Fruit fly (Drosophila melanogaster) whole organism, embryonic: ENCODE measurements around the gene Tg.

Experiments used
- Atf-2 ChIP-seq: fragments of 200-800 bp; sonication (Bioruptor generic); optimal IDR thresholded peaks from 2 replicates; lab custom pipeline; 2016; ENCODE audit warnings: missing biosample characterization, missing genetic modification characterization
- Atf6 ChIP-seq: fragments of 200-800 bp; sonication (Bioruptor generic); IDR thresholded peaks from 2 replicates; pipeline ENCODE4 v1.3.6; 2022; ENCODE audit warnings: missing biosample characterization, missing genetic modification characterization
- Bteb2 ChIP-seq: fragments of 200-800 bp; sonication (Bioruptor generic); optimal IDR thresholded peaks from 2 replicates; lab custom pipeline; 2016; ENCODE audit warnings: missing biosample characterization, missing genetic modification characterization
- CG10209 ChIP-seq: fragments of 200-800 bp; sonication (Bioruptor generic); optimal IDR thresholded peaks from 3 replicates; lab custom pipeline; 2017; ENCODE audit warnings: missing biosample characterization, mild to moderate bottlenecking, missing genetic modification characterization, missing genetic modification reagents
- CG11398 ChIP-seq: fragments of 200-800 bp; sonication (Bioruptor generic); optimal IDR thresholded peaks from 2 replicates; lab custom pipeline; 2016; ENCODE audit warnings: missing biosample characterization, missing genetic modification characterization
- CG11695 ChIP-seq: fragments of 200-800 bp; sonication (Bioruptor generic); IDR thresholded peaks from 3 replicates; pipeline ENCODE4 v1.3.6; 2022; ENCODE audit warnings: missing biosample characterization, missing genetic modification characterization
- CG12299 ChIP-seq: fragments of 200-800 bp; sonication (Bioruptor generic); optimal IDR thresholded peaks from 2 replicates; lab custom pipeline; 2018; ENCODE audit warnings: missing biosample characterization, mild to moderate bottlenecking, missing genetic modification characterization
- CG12769 ChIP-seq: fragments of 200-800 bp; sonication (Bioruptor generic); optimal IDR thresholded peaks from 2 replicates; lab custom pipeline; 2019; ENCODE audit warnings: missing biosample characterization, mild to moderate bottlenecking, missing genetic modification characterization, moderate library complexity
- CG15514 ChIP-seq: fragments of 200-800 bp; sonication (Bioruptor generic); optimal IDR thresholded peaks from 3 replicates; lab custom pipeline; 2017; ENCODE audit warnings: missing biosample characterization, missing genetic modification characterization, mild to moderate bottlenecking, moderate library complexity, missing genetic modification reagents
- CG16813 ChIP-seq: fragments of 200-800 bp; sonication (Bioruptor generic); IDR thresholded peaks from 3 replicates; pipeline ENCODE4 v1.3.6; 2022; ENCODE audit warnings: missing biosample characterization, missing genetic modification characterization; ENCODE audit not compliant: partially characterized antibody
- CG18619 ChIP-seq: fragments of 200-800 bp; sonication (Bioruptor generic); optimal IDR thresholded peaks from 3 replicates; lab custom pipeline; 2017; ENCODE audit warnings: missing biosample characterization, mild to moderate bottlenecking, missing genetic modification characterization
- CG2120 ChIP-seq: fragments of 200-800 bp; sonication (Bioruptor generic); optimal IDR thresholded peaks from 3 replicates; lab custom pipeline; 2016; ENCODE audit warnings: missing biosample characterization, missing genetic modification characterization
- CG2678 ChIP-seq: fragments of 200-800 bp; sonication (Bioruptor generic); optimal IDR thresholded peaks from 3 replicates; lab custom pipeline; 2019; ENCODE audit warnings: missing biosample characterization, mild to moderate bottlenecking, missing genetic modification characterization, moderate library complexity
- CG31441 ChIP-seq: fragments of 200-800 bp; sonication (Bioruptor generic); IDR thresholded peaks from 2 replicates; pipeline ENCODE4 v1.3.6; 2022; ENCODE audit warnings: missing biosample characterization, missing genetic modification characterization
- CG3281 ChIP-seq: fragments of 200-800 bp; sonication (Bioruptor generic); optimal IDR thresholded peaks from 3 replicates; lab custom pipeline; 2017; ENCODE audit warnings: missing biosample characterization, mild to moderate bottlenecking, missing genetic modification characterization
- CG34422 ChIP-seq: fragments of 200-800 bp; sonication (Bioruptor generic); IDR thresholded peaks from 3 replicates; pipeline ENCODE4 v1.3.6; 2022; ENCODE audit warnings: missing biosample characterization, missing genetic modification characterization
- CG42726 ChIP-seq: fragments of 200-800 bp; sonication (Bioruptor generic); IDR thresholded peaks from 2 replicates; pipeline ENCODE4 v1.3.6; 2022; ENCODE audit warnings: missing biosample characterization, missing genetic modification characterization; ENCODE audit not compliant: partially characterized antibody
- CG7556 ChIP-seq: fragments of 200-800 bp; sonication (Bioruptor generic); optimal IDR thresholded peaks from 2 replicates; lab custom pipeline; 2017; ENCODE audit warnings: missing biosample characterization, mild to moderate bottlenecking, missing genetic modification characterization
- CG8290 ChIP-seq, 3 experiments: fragments of 200-800 bp; sonication (Bioruptor generic); optimal IDR thresholded peaks; 2 replicates each; lab custom pipeline; 2016 to 2019; ENCODE audit warnings: missing biosample characterization in 3 of 3, missing genetic modification characterization in 3 of 3, mild to moderate bottlenecking in 2 of 3, moderate library complexity in 1 of 3
- CG9727 ChIP-seq: fragments of 200-800 bp; sonication (Bioruptor generic); optimal IDR thresholded peaks from 3 replicates; lab custom pipeline; 2017; ENCODE audit warnings: missing biosample characterization, mild to moderate bottlenecking, missing genetic modification characterization
- CG9876 ChIP-seq: fragments of 200-800 bp; sonication (Bioruptor generic); optimal IDR thresholded peaks from 2 replicates; lab custom pipeline; 2016; ENCODE audit warnings: missing biosample characterization, missing genetic modification characterization
- Dbx ChIP-seq: fragments of 200-800 bp; sonication (Bioruptor generic); IDR thresholded peaks from 3 replicates; pipeline ENCODE4 v1.3.6; 2022; ENCODE audit warnings: missing biosample characterization, missing genetic modification characterization
- Fer1 ChIP-seq: fragments of 200-800 bp; sonication (Bioruptor generic); optimal IDR thresholded peaks from 2 replicates; lab custom pipeline; 2017; ENCODE audit warnings: missing biosample characterization, mild to moderate bottlenecking, missing genetic modification characterization
- HHEX ChIP-seq: fragments of 200-800 bp; sonication (Bioruptor generic); optimal IDR thresholded peaks from 3 replicates; lab custom pipeline; 2017; ENCODE audit warnings: missing biosample characterization, mild to moderate bottlenecking, missing genetic modification characterization, missing genetic modification reagents
- HLH54F ChIP-seq: fragments of 200-800 bp; sonication (Bioruptor generic); optimal IDR thresholded peaks from 3 replicates; lab custom pipeline; 2016; ENCODE audit warnings: missing biosample characterization, missing genetic modification characterization
- Hr51 ChIP-seq, 2 experiments: fragments of 200-800 bp; sonication (Bioruptor generic); optimal IDR thresholded peaks; 2 replicates in 1 of 2; 3 replicates in 1 of 2; lab custom pipeline; 2016 to 2018; ENCODE audit warnings: missing biosample characterization in 2 of 2, missing genetic modification characterization in 2 of 2, mild to moderate bottlenecking in 1 of 2, moderate library complexity in 1 of 2
- Hsf ChIP-seq: fragments of 200-800 bp; sonication (Bioruptor generic); optimal IDR thresholded peaks from 3 replicates; lab custom pipeline; 2016; ENCODE audit warnings: missing biosample characterization, missing genetic modification characterization
- Med ChIP-seq: fragments of 200-800 bp; sonication (Bioruptor generic); peaks from one replicate; lab custom pipeline; 2016; ENCODE audit warnings: missing biosample characterization, missing genetic modification characterization, mild to moderate bottlenecking, inconsistent platforms, moderate library complexity
- Meics ChIP-seq: fragments of 200-800 bp; sonication (Bioruptor generic); optimal IDR thresholded peaks from 2 replicates; lab custom pipeline; 2017; ENCODE audit warnings: missing biosample characterization, mild to moderate bottlenecking, missing genetic modification characterization
- Six4 ChIP-seq: fragments of 200-800 bp; sonication (Bioruptor generic); optimal IDR thresholded peaks from 2 replicates; lab custom pipeline; 2016; ENCODE audit warnings: missing biosample characterization, missing genetic modification characterization
- Usf ChIP-seq: fragments of 200-800 bp; sonication (Bioruptor generic); optimal IDR thresholded peaks from 2 replicates; lab custom pipeline; 2017; ENCODE audit warnings: missing genotype, missing biosample characterization, missing genetic modification characterization
- bbx ChIP-seq: fragments of 200-800 bp; sonication (Bioruptor generic); IDR thresholded peaks from 2 replicates; pipeline ENCODE4 v1.3.6; 2022; ENCODE audit warnings: missing biosample characterization, missing genetic modification characterization; ENCODE audit not compliant: partially characterized antibody
- bcd ChIP-seq: fragments of 200-800 bp; sonication (Bioruptor generic); optimal IDR thresholded peaks from 2 replicates; lab custom pipeline; 2017; ENCODE audit warnings: missing biosample characterization, mild to moderate bottlenecking, missing genetic modification characterization
- caup ChIP-seq: fragments of 200-800 bp; sonication (Bioruptor generic); optimal IDR thresholded peaks from 3 replicates; lab custom pipeline; 2017; ENCODE audit warnings: missing biosample characterization, mild to moderate bottlenecking, missing genetic modification characterization, moderate library complexity; ENCODE audit not compliant: severe bottlenecking
- chinmo ChIP-seq: fragments of 200-800 bp; sonication (Bioruptor generic); IDR thresholded peaks from 4 replicates; pipeline ENCODE4 v1.3.6; 2022; ENCODE audit warnings: missing biosample characterization, missing genetic modification characterization; ENCODE audit not compliant: partially characterized antibody
- corto ChIP-seq: fragments of 200-800 bp; sonication (Bioruptor generic); optimal IDR thresholded peaks from 2 replicates; lab custom pipeline; 2016; ENCODE audit warnings: missing biosample characterization, mild to moderate bottlenecking, missing genetic modification characterization, moderate library complexity
- croc ChIP-seq: fragments of 200-800 bp; sonication (Bioruptor generic); conservative IDR thresholded peaks from 3 replicates; pipeline ENCODE4 v1.3.6; 2022; ENCODE audit warnings: missing biosample characterization, missing genetic modification characterization
- ewg ChIP-seq: fragments of 200-800 bp; sonication (Bioruptor generic); optimal IDR thresholded peaks from 3 replicates; lab custom pipeline; 2017; ENCODE audit warnings: mild to moderate bottlenecking, missing biosample characterization, missing genetic modification reagents, missing genetic modification characterization
- ftz-f1 ChIP-seq: fragments of 200-800 bp; sonication (Bioruptor generic); optimal IDR thresholded peaks from 2 replicates; lab custom pipeline; 2016; ENCODE audit warnings: missing biosample characterization, missing genetic modification characterization
- fu2 ChIP-seq: fragments of 200-800 bp; sonication (Bioruptor generic); optimal IDR thresholded peaks from 2 replicates; lab custom pipeline; 2016; ENCODE audit warnings: missing biosample characterization, missing genetic modification characterization
- ind ChIP-seq: fragments of 200-800 bp; sonication (Bioruptor generic); optimal IDR thresholded peaks from 3 replicates; lab custom pipeline; 2016; ENCODE audit warnings: missing biosample characterization, missing genetic modification characterization
- org-1 ChIP-seq: fragments of 200-800 bp; sonication (Bioruptor generic); optimal IDR thresholded peaks from 2 replicates; lab custom pipeline; 2017; ENCODE audit warnings: missing biosample characterization, missing genetic modification characterization
- pho ChIP-seq: fragments of 200-800 bp; sonication (Bioruptor generic); optimal IDR thresholded peaks from 2 replicates; lab custom pipeline; 2016; ENCODE audit warnings: missing biosample characterization, missing genetic modification characterization
- prd ChIP-seq, 3 experiments: fragments of >200 bp in 2 of 3; fragments of 200-800 bp in 1 of 3; sonication (Bioruptor generic) in 1 of 3; optimal IDR thresholded peaks in 2 of 3; IDR thresholded peaks in 1 of 3; 2 replicates in 2 of 3; 3 replicates in 1 of 3; pipeline versions ENCODE4 v1.3.6 to Lab custom; 2017 to 2022; ENCODE audit warnings: missing biosample characterization in 1 of 3, missing genetic modification characterization in 1 of 3
- psq ChIP-seq: fragments of 200-800 bp; sonication (Bioruptor generic); optimal IDR thresholded peaks from 2 replicates; lab custom pipeline; 2017; ENCODE audit warnings: missing biosample characterization, missing genetic modification characterization
- ssp ChIP-seq: fragments of 200-800 bp; sonication (Bioruptor generic); IDR thresholded peaks from 2 replicates; pipeline ENCODE4 v1.3.6; 2022; ENCODE audit warnings: missing biosample characterization, missing genetic modification characterization
- zf30C ChIP-seq: fragments of 200-800 bp; sonication (Bioruptor generic); optimal IDR thresholded peaks from 3 replicates; lab custom pipeline; 2018; ENCODE audit warnings: missing biosample characterization, mild to moderate bottlenecking, missing genetic modification characterization
- zfh2 ChIP-seq: fragments of 200-800 bp; sonication (Bioruptor generic); optimal IDR thresholded peaks from 2 replicates; lab custom pipeline; 2016; ENCODE audit warnings: missing biosample characterization, missing genetic modification characterization

The Tg gene

DNA sequence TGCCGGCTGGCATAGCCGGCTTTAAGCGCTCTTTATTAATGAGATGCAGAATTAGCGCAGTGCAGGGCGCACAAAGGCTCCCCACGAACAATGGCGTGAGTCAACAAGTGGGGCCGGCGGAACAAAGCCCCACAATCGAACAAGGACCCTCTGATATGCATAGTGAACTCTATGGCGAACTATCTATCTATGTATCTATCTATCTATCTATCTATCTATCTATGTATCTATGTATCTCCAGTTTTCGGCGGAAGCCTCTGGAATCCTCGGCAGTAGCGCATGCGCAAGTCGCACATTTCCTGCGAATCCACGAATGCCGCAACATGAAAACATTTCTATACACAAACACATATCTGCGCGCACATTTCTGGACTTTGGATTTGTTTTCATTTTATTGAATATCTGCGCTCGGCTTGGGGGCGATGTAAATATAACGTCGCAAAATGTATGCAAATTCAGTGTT is 10.6 kb upstream of the Tg start:
- TF ChIP-seq prd (optimal IDR thresholded peaks at IDR 0.05; lab: Kevin White, UChicago) (no peak), prd (GFP tag; IDR thresholded peaks at IDR 0.05; lab: Robert Waterston, UW) (0 out of 3 replicates have a peak, but pooled peaks have one; percentile 3), chinmo (GFP tag; lab: Robert Waterston, UW) (peak; percentile 77; the same call in 1 of the 4 replicates), HLH54F (GFP tag; lab: Kevin White, UChicago) (peak; percentile 45), croc (GFP tag; lab: Robert Waterston, UW) (no peak), Atf-2 (GFP tag; lab: Kevin White, UChicago) (peak; percentile 25), CG42726 (GFP tag; lab: Robert Waterston, UW) (no peak), Fer1 (GFP tag; lab: Kevin White, UChicago) (peak; percentile 25), CG31441 (GFP tag; lab: Robert Waterston, UW) (no peak), Hr51 (GFP tag; optimal IDR thresholded peaks at IDR 0.05; lab: Kevin White, UChicago) (peak; percentile 3 to 11), CG9876 (no peak), Bteb2 (peak; percentile 35), ind (GFP tag; lab: Kevin White, UChicago) (peak; percentile 12), CG12769 (tag; lab: Kevin White, UChicago) (peak; percentile 53), psq (no peak), pho (GFP tag; lab: Kevin White, UChicago) (peak; percentile 70), Usf (peak; percentile 39), bbx (GFP tag; lab: Robert Waterston, UW) (peak; percentile 31; the same call in 1 of the 2 replicates), corto (GFP tag; lab: Kevin White, UChicago) (peak; percentile 49), fu2 (peak; percentile 13), CG12299 (no peak), HHEX (GFP tag; lab: Kevin White, UChicago) (peak; percentile 9), CG8290 (GFP tag; optimal IDR thresholded peaks at IDR 0.05; lab: Kevin White, UChicago) (no peak), CG8290 (tag; optimal IDR thresholded peaks at IDR 0.05; lab: Kevin White, UChicago) (peak in 1 of 2 experiments; percentile 71), CG11695 (no peak), Med (peak; percentile 82), caup (GFP tag; lab: Kevin White, UChicago) (peak; percentile 25), CG2120 (GFP tag; lab: Kevin White, UChicago) (peak; percentile 79), ewg (GFP tag; lab: Kevin White, UChicago) (peak; percentile 65), zfh2 (GFP tag; lab: Kevin White, UChicago) (peak; percentile 75), CG11398 (GFP tag; lab: Kevin White, UChicago) (no peak), CG10209 (GFP tag; lab: Kevin White, UChicago) (peak; percentile 3), Atf6 (GFP tag; lab: Robert Waterston, UW) (peak; percentile 51; the same call in 1 of the 2 replicates), CG16813 (GFP tag; lab: Robert Waterston, UW) (0 out of 3 replicates have a peak, but pooled peaks have one; percentile 13), bcd (peak; percentile 17), Meics (GFP tag; lab: Kevin White, UChicago) (peak; percentile 66), CG15514 (GFP tag; lab: Kevin White, UChicago) (peak; percentile 46), zf30C (GFP tag; lab: Kevin White, UChicago) (no peak), Hsf (peak; percentile 20), Six4 (GFP tag; lab: Kevin White, UChicago) (no peak), CG34422 (0 out of 3 replicates have a peak, but pooled peaks have one; percentile 30), ssp (GFP tag; lab: Robert Waterston, UW) (no peak), CG9727 (GFP tag; lab: Kevin White, UChicago) (peak; percentile 44), ftz-f1 (GFP tag; lab: Kevin White, UChicago) (peak; percentile 1), org-1 (GFP tag; lab: Kevin White, UChicago) (peak; percentile 63), CG3281 (peak; percentile 61), CG18619 (GFP tag; lab: Kevin White, UChicago) (peak; percentile 41), CG2678 (peak; percentile 45), Dbx (GFP tag; lab: Robert Waterston, UW) (peak; percentile 69; the same call in 2 of the 3 replicates), CG7556 (GFP tag; lab: Kevin White, UChicago) (peak; percentile 47)
